Worm (Caenorhabditis elegans) whole organism, midembryonic: ENCODE results near the gene srbc-1.

ENCODE experiments used
- flt-1 ChIP-seq: fragments of 200-800 bp; sonication (Bioruptor generic); IDR thresholded peaks from 2 replicates; pipeline ENCODE4 v1.3.6; 2022; ENCODE audit warnings: missing genetic modification characterization, missing compliant biosample characterization
- med-1 ChIP-seq: sonication (generic microtip); optimal IDR thresholded peaks from 2 replicates; lab custom pipeline; 2017; ENCODE audit warnings: missing genetic modification characterization, mild to moderate bottlenecking, missing compliant biosample characterization, antibody characterized with exemption, missing genetic modification reagents; ENCODE audit not compliant: insufficient read depth
- ref-1 ChIP-seq: fragments of 200-800 bp; sonication (Bioruptor generic); conservative IDR thresholded peaks from 2 replicates; pipeline ENCODE4 v1.3.6; 2022; ENCODE audit warnings: missing genetic modification reagents, missing genetic modification characterization, missing compliant biosample characterization
- ztf-23 ChIP-seq: fragments of 200-800 bp; sonication (Bioruptor generic); IDR thresholded peaks from 2 replicates; pipeline ENCODE4 v1.3.6; 2022; ENCODE audit warnings: missing genetic modification reagents, missing genetic modification characterization, missing compliant biosample characterization

DNA sequence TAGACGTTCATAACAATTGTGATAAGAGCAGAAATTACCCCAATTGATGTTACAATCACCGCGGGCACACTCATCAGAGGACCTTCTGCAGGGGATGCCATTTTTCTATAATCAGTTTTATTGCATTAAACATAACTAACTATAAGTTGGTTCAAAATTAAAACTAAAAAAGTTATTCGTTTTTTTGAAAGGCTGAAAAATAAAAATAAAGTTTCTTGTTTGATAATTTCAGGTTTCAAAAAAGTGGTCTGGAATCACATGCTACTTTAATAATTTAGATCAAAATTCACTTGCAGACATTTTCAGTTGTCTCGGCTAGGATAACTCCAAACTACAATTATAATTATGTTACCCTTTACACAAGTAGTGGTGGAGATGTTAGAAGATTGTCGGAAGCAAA lies at the start of gene srbc-1:
- TF ChIP-seq ref-1 (GFP tag; lab: Robert Waterston, UW), result no peak
- TF ChIP-seq flt-1 (GFP tag; lab: Robert Waterston, UW), result no peak
- TF ChIP-seq ztf-23, result no peak
- no peak for TF ChIP-seq med-1 (GFP tag; lab: Kevin White, UChicago)
